Fruit fly (Drosophila melanogaster) whole organism: Measurements from ENCODE around the gene CG16710.

Experiments used
- CG8478 ChIP-seq: fragments of >200 bp; optimal IDR thresholded peaks from 2 replicates; lab custom pipeline; 2018; ENCODE audit warnings: inconsistent platforms
- Dll ChIP-seq: fragments of >200 bp; optimal IDR thresholded peaks from 2 replicates; lab custom pipeline; 2017
- pan ChIP-seq: fragments of >200 bp; optimal IDR thresholded peaks from 2 replicates; lab custom pipeline; 2017
- psq ChIP-seq: fragments of >200 bp; optimal IDR thresholded peaks from 2 replicates; lab custom pipeline; 2017

dm6 chr3R:23677058-23677457, 5.2 kb upstream of the CG16710 start, which contains the start of gene GILT3:
- no peak for TF ChIP-seq psq
- TF ChIP-seq pan (lab: Kevin White, UChicago): no peak
- TF ChIP-seq Dll (lab: Kevin White, UChicago): no peak
- TF ChIP-seq CG8478: no peak
